Fruit fly (Drosophila melanogaster) whole organism, embryonic: ENCODE results near the gene CG14930.

Experiments
- B-H2 ChIP-seq: fragments of 200-800 bp; sonication (Bioruptor generic); optimal IDR thresholded peaks from 2 replicates; lab custom pipeline; 2018; ENCODE audit warnings: missing biosample characterization, mild to moderate bottlenecking, missing genetic modification characterization
- CG12219 ChIP-seq: fragments of 200-800 bp; sonication (Bioruptor generic); optimal IDR thresholded peaks from 3 replicates; lab custom pipeline; 2018; ENCODE audit warnings: missing biosample characterization, mild to moderate bottlenecking, missing genetic modification characterization
- Ets65A ChIP-seq: fragments of 200-800 bp; sonication (Bioruptor generic); peaks from one replicate; lab custom pipeline; 2016; ENCODE audit warnings: missing biosample characterization, missing genetic modification characterization
- Hr51 ChIP-seq, 2 experiments: fragments of 200-800 bp; sonication (Bioruptor generic); optimal IDR thresholded peaks; 2 replicates in 1 of 2; 3 replicates in 1 of 2; lab custom pipeline; 2016 to 2018; ENCODE audit warnings: missing biosample characterization in 2 of 2, missing genetic modification characterization in 2 of 2, mild to moderate bottlenecking in 1 of 2, moderate library complexity in 1 of 2
- gt ChIP-seq: fragments of 200-800 bp; sonication (Bioruptor generic); IDR thresholded peaks from 2 replicates; pipeline ENCODE4 v1.3.6; 2022; ENCODE audit warnings: missing biosample characterization, missing genetic modification characterization
- usp ChIP-seq: fragments of >200 bp; optimal IDR thresholded peaks from 2 replicates; lab custom pipeline; 2017; ENCODE audit warnings: missing biosample characterization, missing genetic modification characterization
- wor ChIP-seq: fragments of 200-800 bp; sonication (Bioruptor generic); IDR thresholded peaks from 2 replicates; pipeline ENCODE4 v1.3.6; 2022; ENCODE audit warnings: missing biosample characterization, missing genetic modification characterization

dm6 chr2L:11484407-11484806 lies 36.7 kb downstream of the CG14930 start, which contains the start of the genes CG43355 and sala:
- TF ChIP-seq usp, result no peak
- no peak for TF ChIP-seq Ets65A (GFP tag; lab: Kevin White, UChicago)
- TF ChIP-seq B-H2, result no peak
- no peak for TF ChIP-seq gt (GFP tag; lab: Robert Waterston, UW)
- no peak for TF ChIP-seq wor (GFP tag; lab: Robert Waterston, UW)
- TF ChIP-seq Hr51 (GFP tag; optimal IDR thresholded peaks at IDR 0.05; lab: Kevin White, UChicago), result no peak
- no peak for TF ChIP-seq CG12219 (GFP tag; lab: Kevin White, UChicago)
